Fruit fly (Drosophila melanogaster): ENCODE data around the gene S.

- no peak for TF ChIP-seq ttk (optimal IDR thresholded peaks at IDR 0.05)
- TF ChIP-seq h (optimal IDR thresholded peaks at IDR 0.05) = no peak
- no peak for TF ChIP-seq psq (optimal IDR thresholded peaks at IDR 0.05)
These were observed 71.1 kb downstream of the S start for dm6 chr2L:1006516-1006915.

Measured in Kc167 (cell line).